Worm (Caenorhabditis elegans) whole organism, L2 larva: Measurements from ENCODE around the gene cnnm-1.

Experiments used
- C34F6.9 ChIP-seq: fragments of 150-350 bp; optimal IDR thresholded peaks from 2 replicates; lab custom pipeline; 2014; ENCODE audit warnings: missing biosample characterization, missing genetic modification characterization
- F13H6.1 ChIP-seq: sonication (generic microtip); optimal IDR thresholded peaks from 2 replicates; lab custom pipeline; 2016; ENCODE audit warnings: missing genetic modification characterization, missing compliant biosample characterization
- R02D3.7 ChIP-seq: fragments of 150-350 bp; optimal IDR thresholded peaks from 2 replicates; lab custom pipeline; 2014; ENCODE audit warnings: missing biosample characterization, missing genetic modification characterization
- Y55F3AM.14 ChIP-seq: fragments of 200-800 bp; sonication (Bioruptor generic); optimal IDR thresholded peaks from 2 replicates; lab custom pipeline; 2018; ENCODE audit warnings: mild to moderate bottlenecking, missing genetic modification characterization, missing compliant biosample characterization
- ZK546.5 ChIP-seq: sonication (generic microtip); optimal IDR thresholded peaks from 2 replicates; lab custom pipeline; 2017; ENCODE audit warnings: missing biosample characterization, missing genetic modification characterization
- alr-1 ChIP-seq: fragments of 150-350 bp; optimal IDR thresholded peaks from 2 replicates; lab custom pipeline; 2014; ENCODE audit warnings: missing biosample characterization, missing genetic modification characterization
- aly-2 ChIP-seq: fragments of 150-350 bp; optimal IDR thresholded peaks from 2 replicates; lab custom pipeline; 2014; ENCODE audit warnings: missing biosample characterization, missing genetic modification characterization
- ama-1 ChIP-seq: fragments of 150-350 bp; optimal IDR thresholded peaks from 2 replicates; lab custom pipeline; 2018; ENCODE audit warnings: inconsistent platforms
- ceh-82 ChIP-seq: fragments of 150-350 bp; optimal IDR thresholded peaks from 2 replicates; lab custom pipeline; 2014; ENCODE audit warnings: missing biosample characterization, missing genetic modification characterization
- crh-2 ChIP-seq: sonication (generic microtip); optimal IDR thresholded peaks from 2 replicates; lab custom pipeline; 2017; ENCODE audit warnings: missing biosample characterization, missing genetic modification characterization
- elt-3 ChIP-seq: sonication (generic microtip); optimal IDR thresholded peaks from 2 replicates; lab custom pipeline; 2017; ENCODE audit warnings: missing biosample characterization, missing genetic modification characterization
- gmeb-1 ChIP-seq: fragments of 150-350 bp; optimal IDR thresholded peaks from 2 replicates; lab custom pipeline; 2014; ENCODE audit warnings: missing biosample characterization, missing genetic modification characterization
- lin-11 ChIP-seq: fragments of 150-350 bp; sonication (generic microtip); optimal IDR thresholded peaks from 2 replicates; lab custom pipeline; 2014; ENCODE audit warnings: missing biosample characterization, missing genetic modification characterization, inconsistent platforms, mixed read lengths
- lin-13 ChIP-seq: fragments of 150-350 bp; optimal IDR thresholded peaks from 2 replicates; lab custom pipeline; 2014; ENCODE audit warnings: missing biosample characterization, missing genetic modification reagents, missing genetic modification characterization
- lin-39 ChIP-seq: fragments of 150-350 bp; optimal IDR thresholded peaks from 2 replicates; lab custom pipeline; 2014; ENCODE audit warnings: missing biosample characterization, missing genetic modification reagents, missing genetic modification characterization
- mab-5 ChIP-seq: fragments of 150-350 bp; optimal IDR thresholded peaks from 2 replicates; lab custom pipeline; 2014; ENCODE audit warnings: missing biosample characterization, missing genetic modification characterization
- mbf-1 ChIP-seq: sonication (generic microtip); optimal IDR thresholded peaks from 2 replicates; lab custom pipeline; 2017; ENCODE audit warnings: missing biosample characterization, missing genetic modification characterization
- mdl-1 ChIP-seq, 2 experiments: fragments of 150-350 bp in 1 of 2; sonication (generic microtip) in 1 of 2; optimal IDR thresholded peaks; 2 replicates each; lab custom pipeline; 2017; ENCODE audit warnings: missing biosample characterization in 2 of 2, missing genetic modification characterization in 2 of 2
- nhr-11 ChIP-seq: fragments of 150-350 bp; optimal IDR thresholded peaks from 2 replicates; lab custom pipeline; 2014; ENCODE audit warnings: missing biosample characterization, missing genetic modification characterization
- nhr-21 ChIP-seq: fragments of 150-350 bp; optimal IDR thresholded peaks from 2 replicates; lab custom pipeline; 2014; ENCODE audit warnings: missing biosample characterization, missing genetic modification characterization
- nhr-23 ChIP-seq: fragments of 150-350 bp; optimal IDR thresholded peaks from 2 replicates; lab custom pipeline; 2014; ENCODE audit warnings: missing biosample characterization, missing genetic modification reagents, missing genetic modification characterization
- nhr-237 ChIP-seq: fragments of 150-350 bp; optimal IDR thresholded peaks from 2 replicates; lab custom pipeline; 2014; ENCODE audit warnings: missing biosample characterization, missing genetic modification characterization
- nhr-25 ChIP-seq: fragments of 150-350 bp; sonication (generic microtip); optimal IDR thresholded peaks from 3 replicates; lab custom pipeline; 2014; ENCODE audit warnings: missing biosample characterization, missing genetic modification characterization
- nhr-6 ChIP-seq: fragments of 150-350 bp; optimal IDR thresholded peaks from 2 replicates; lab custom pipeline; 2014; ENCODE audit warnings: missing biosample characterization, missing genetic modification characterization
- nhr-77 ChIP-seq: fragments of 150-350 bp; optimal IDR thresholded peaks from 2 replicates; lab custom pipeline; 2014; ENCODE audit warnings: missing biosample characterization, missing genetic modification characterization
- peb-1 ChIP-seq: fragments of 150-350 bp; optimal IDR thresholded peaks from 2 replicates; lab custom pipeline; 2014; ENCODE audit warnings: missing biosample characterization, missing genetic modification characterization
- skn-1 ChIP-seq: sonication (generic microtip); optimal IDR thresholded peaks from 2 replicates; lab custom pipeline; 2017; ENCODE audit warnings: missing biosample characterization, missing genetic modification characterization
- snpc-4 ChIP-seq: fragments of 150-350 bp; optimal IDR thresholded peaks from 2 replicates; lab custom pipeline; 2014; ENCODE audit warnings: missing biosample characterization, missing genetic modification characterization
- unc-62 ChIP-seq: fragments of 150-350 bp; optimal IDR thresholded peaks from 2 replicates; lab custom pipeline; 2014; ENCODE audit warnings: missing biosample characterization, missing genetic modification reagents, missing genetic modification characterization
- zag-1 ChIP-seq: fragments of 150-350 bp; optimal IDR thresholded peaks from 2 replicates; lab custom pipeline; 2014; ENCODE audit warnings: missing biosample characterization, missing genetic modification characterization
- ztf-1 ChIP-seq: fragments of 200-800 bp; sonication (Bioruptor generic); conservative IDR thresholded peaks from 2 replicates; pipeline ENCODE4 v1.3.6; 2022; ENCODE audit warnings: missing genetic modification characterization, missing compliant biosample characterization

Gene cnnm-1

ce11 chrIV:17238951-17239350 is 32.3 kb upstream of the cnnm-1 start:
- no peak for TF ChIP-seq lin-39 (tag; lab: Kevin White, UChicago)
- no peak for TF ChIP-seq ama-1 (lab: Kevin White, UChicago)
- TF ChIP-seq alr-1 (tag; lab: Kevin White, UChicago), result no peak
- TF ChIP-seq nhr-25 (tag; lab: Kevin White, UChicago), result no peak
- TF ChIP-seq, all 48 proteins: peak for 0

- TF ChIP-seq nhr-237 (no peak), mab-5 (tag; lab: Kevin White, UChicago) (no peak), peb-1 (tag; lab: Kevin White, UChicago) (no peak), nhr-25 (tag; lab: Kevin White, UChicago) (no peak), snpc-4 (tag; lab: Kevin White, UChicago) (no peak), nhr-6 (tag; lab: Kevin White, UChicago) (no peak), ztf-1 (GFP tag; lab: Robert Waterston, UW) (no peak), Y55F3AM.14 (GFP tag; lab: Kevin White, UChicago) (no peak), lin-13 (GFP tag; lab: Kevin White, UChicago) (no peak), nhr-23 (tag; lab: Kevin White, UChicago) (no peak), F13H6.1 (no peak), mbf-1 (tag; lab: Kevin White, UChicago) (no peak)
These were observed 30.4 kb upstream of the cnnm-1 start for ce11 chrIV:17237029-17237428.

- TF ChIP-seq C34F6.9 (tag; lab: Kevin White, UChicago), result peak; percentile 3
- TF ChIP-seq elt-3 (tag; lab: Kevin White, UChicago), result no peak
- TF ChIP-seq, all 48 proteins: peak for 1
These were observed 26.8 kb upstream of the cnnm-1 start for ce11 chrIV:17233494-17233893.

ce11 chrIV:17232899-17233298 is 26.3 kb upstream of the cnnm-1 start:
- TF ChIP-seq nhr-11 (tag; lab: Kevin White, UChicago) (no peak), nhr-23 (tag; lab: Kevin White, UChicago) (no peak), nhr-77 (tag; lab: Kevin White, UChicago) (no peak), nhr-21 (tag; lab: Kevin White, UChicago) (no peak)

ce11 chrIV:17230958-17231357 is 24.3 kb upstream of the cnnm-1 start, which contains the start of gene npr-32:
Gene npr-32, minus strand, starts transcription at chrIV:17231058.
- TF ChIP-seq unc-62 (GFP tag; lab: Kevin White, UChicago) (no peak), crh-2 (tag; lab: Kevin White, UChicago) (no peak), nhr-237 (no peak), lin-39 (tag; lab: Kevin White, UChicago) (no peak), skn-1 (tag; lab: Kevin White, UChicago) (no peak), aly-2 (tag; lab: Kevin White, UChicago) (no peak), ceh-82 (no peak), elt-3 (tag; lab: Kevin White, UChicago) (no peak), nhr-11 (tag; lab: Kevin White, UChicago) (no peak), alr-1 (tag; lab: Kevin White, UChicago) (no peak), lin-13 (GFP tag; lab: Kevin White, UChicago) (no peak)

- TF ChIP-seq elt-3 (tag; lab: Kevin White, UChicago) (no peak), ztf-1 (GFP tag; lab: Robert Waterston, UW) (no peak), zag-1 (tag; lab: Kevin White, UChicago) (no peak), mdl-1 (tag; optimal IDR thresholded peaks at IDR 0.05; lab: Kevin White, UChicago) (no peak), gmeb-1 (tag; lab: Kevin White, UChicago) (no peak), aly-2 (tag; lab: Kevin White, UChicago) (no peak), mab-5 (tag; lab: Kevin White, UChicago) (no peak), mbf-1 (tag; lab: Kevin White, UChicago) (no peak), peb-1 (tag; lab: Kevin White, UChicago) (no peak), R02D3.7 (tag; lab: Kevin White, UChicago) (no peak), ZK546.5 (no peak), lin-11 (tag; lab: Kevin White, UChicago) (no peak)
These were observed 16.8 kb upstream of the cnnm-1 start, which contains the start of gene Y116A8B.4 for ce11 chrIV:17223474-17223873. Gene Y116A8B.4, plus strand, starts transcription at chrIV:17223774.
